Worm (Caenorhabditis elegans): Measurements from ENCODE around the gene rps-11.

The rps-11 gene

DNA sequence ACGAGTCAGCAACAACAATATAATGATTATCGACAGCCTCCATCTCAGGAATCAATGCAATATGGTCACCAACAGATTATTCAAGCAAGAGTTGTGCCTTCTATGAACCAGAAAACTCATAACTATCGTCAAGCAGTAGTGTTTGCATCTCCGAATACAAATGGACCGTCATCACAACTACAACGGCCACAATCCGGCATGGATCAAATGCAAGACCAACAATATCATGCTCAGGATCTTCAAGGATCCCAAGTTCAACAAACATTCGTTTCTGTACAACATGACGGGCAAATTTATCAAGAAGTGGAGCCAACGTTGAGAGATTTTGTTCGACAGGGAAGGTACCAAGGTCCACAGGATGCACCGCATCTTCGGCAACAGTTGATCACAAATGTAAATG lies 5.4 kb upstream of the rps-11 start:
- TF ChIP-seq nhr-11 (tag; optimal IDR thresholded peaks at IDR 0.05) (no peak), ceh-9 (tag; optimal IDR thresholded peaks at IDR 0.05) (no peak), elt-3 (tag; optimal IDR thresholded peaks at IDR 0.05) (no peak), ztf-11 (tag; optimal IDR thresholded peaks at IDR 0.05) (no peak), ZK546.5 (tag; optimal IDR thresholded peaks at IDR 0.05) (no peak), ceh-82 (tag; optimal IDR thresholded peaks at IDR 0.05) (no peak), sea-2 (GFP tag; optimal IDR thresholded peaks at IDR 0.05) (no peak), skn-1 (tag; optimal IDR thresholded peaks at IDR 0.05) (no peak), hmg-11 (tag; optimal IDR thresholded peaks at IDR 0.05) (no peak), nhr-43 (tag; optimal IDR thresholded peaks at IDR 0.05; ENCODE audit: poor library complexity, severe bottlenecking) (no peak), elt-2 (tag; optimal IDR thresholded peaks at IDR 0.05) (no peak), jun-1 (tag; optimal IDR thresholded peaks at IDR 0.05) (no peak)

DNA sequence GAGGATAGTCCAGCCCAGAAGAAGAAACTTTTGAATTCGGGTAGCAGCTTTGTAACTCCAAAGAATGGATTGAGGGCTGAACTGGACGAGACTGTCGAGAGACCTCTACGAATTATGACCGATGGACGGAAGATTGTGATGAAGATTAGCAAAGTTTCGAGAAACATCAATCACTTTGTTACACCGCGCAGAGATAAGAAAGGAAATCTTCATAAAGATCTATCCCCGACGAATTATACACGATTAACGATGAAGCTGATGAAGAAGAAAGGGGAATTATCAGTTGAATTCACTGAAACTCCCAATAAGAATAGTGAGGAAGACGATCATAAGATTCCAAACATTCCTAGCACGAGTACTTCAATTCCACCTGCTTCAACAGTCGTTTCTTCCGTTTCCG lies 2.7 kb upstream of the rps-11 start:
- TF ChIP-seq mdl-1 (tag; optimal IDR thresholded peaks at IDR 0.05) (no peak), elt-1 (tag; optimal IDR thresholded peaks at IDR 0.05) (peak; percentile 89), lin-39 (tag; optimal IDR thresholded peaks at IDR 0.05) (no peak)

DNA sequence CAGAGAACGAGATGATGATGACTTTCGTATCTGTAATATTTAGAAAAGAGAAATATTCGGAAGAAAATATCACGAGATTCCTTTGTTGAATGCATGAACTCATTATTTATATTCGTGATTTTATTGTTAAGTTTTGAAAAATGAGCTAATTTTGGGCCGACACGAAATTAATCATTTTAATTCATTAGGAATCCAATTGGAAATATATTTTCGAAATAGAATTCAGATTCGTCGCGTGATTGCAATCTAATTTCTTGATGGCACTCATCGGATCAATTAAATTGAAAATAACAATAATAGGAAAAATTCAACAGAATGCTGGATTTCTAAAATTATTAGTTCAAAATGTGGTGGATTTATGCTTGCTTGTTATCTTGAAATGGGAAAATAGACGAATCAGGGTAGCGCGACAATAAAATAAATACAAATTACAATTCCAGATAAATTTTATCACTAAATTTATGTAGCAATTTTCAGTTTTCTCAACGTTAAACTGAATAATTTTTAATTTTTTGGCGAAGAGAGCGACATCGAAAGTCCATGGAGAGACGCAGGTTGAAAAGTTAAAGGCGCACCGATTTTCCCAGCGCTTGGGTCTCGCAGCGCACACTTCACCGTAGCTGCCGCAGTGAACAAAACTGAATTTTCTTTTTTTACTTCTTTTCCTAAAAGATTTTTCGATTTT lies 578 bp upstream of the rps-11 start:
- TF ChIP-seq nfya-1 (tag; optimal IDR thresholded peaks at IDR 0.05; ENCODE audit: insufficient read depth): peak; percentile 89
- no peak for TF ChIP-seq ZK546.5 (tag; optimal IDR thresholded peaks at IDR 0.05)
- TF ChIP-seq skn-1 (tag; optimal IDR thresholded peaks at IDR 0.05): no peak
- peak; percentile 75 for TF ChIP-seq lin-15B (tag; optimal IDR thresholded peaks at IDR 0.05)
- TF ChIP-seq zag-1 (tag; optimal IDR thresholded peaks at IDR 0.05): no peak
- no peak for TF ChIP-seq mdl-1 (tag; optimal IDR thresholded peaks at IDR 0.05)
- TF ChIP-seq unc-62 (GFP tag; optimal IDR thresholded peaks at IDR 0.05): no peak
- no peak for TF ChIP-seq elt-3 (tag; optimal IDR thresholded peaks at IDR 0.05)
- peak; percentile 43 for TF ChIP-seq pqm-1 (tag; optimal IDR thresholded peaks at IDR 0.05)
- no peak for TF ChIP-seq daf-12 (tag; optimal IDR thresholded peaks at IDR 0.05)
- no peak for TF ChIP-seq ceh-16 (tag; optimal IDR thresholded peaks at IDR 0.05)
- no peak for TF ChIP-seq egl-27 (tag; optimal IDR thresholded peaks at IDR 0.05)
- no peak for TF ChIP-seq ztf-11 (tag; optimal IDR thresholded peaks at IDR 0.05)
- TF ChIP-seq lin-39 (tag; optimal IDR thresholded peaks at IDR 0.05): peak; percentile 74
- TF ChIP-seq ceh-9 (tag; optimal IDR thresholded peaks at IDR 0.05): no peak
- no peak for TF ChIP-seq nhr-237 (tag; optimal IDR thresholded peaks at IDR 0.05)
- TF ChIP-seq fos-1 (tag; optimal IDR thresholded peaks at IDR 0.05): no peak
- TF ChIP-seq fkh-10 (GFP tag; optimal IDR thresholded peaks at IDR 0.05): no peak
- no peak for TF ChIP-seq nhr-28 (tag; optimal IDR thresholded peaks at IDR 0.05)
- TF ChIP-seq nhr-25 (tag; optimal IDR thresholded peaks at IDR 0.05): peak; percentile 35
- no peak for TF ChIP-seq egl-5 (tag; optimal IDR thresholded peaks at IDR 0.05)
- no peak for TF ChIP-seq nhr-11 (tag; optimal IDR thresholded peaks at IDR 0.05)
- peak; percentile 74 for TF ChIP-seq nhr-23 (tag; optimal IDR thresholded peaks at IDR 0.05)
- TF ChIP-seq sea-2 (GFP tag; optimal IDR thresholded peaks at IDR 0.05): no peak
- TF ChIP-seq ztf-4 (tag; optimal IDR thresholded peaks at IDR 0.05): peak; percentile 14
- no peak for TF ChIP-seq mml-1 (tag; optimal IDR thresholded peaks at IDR 0.05)
- no peak for TF ChIP-seq eor-1 (tag; optimal IDR thresholded peaks at IDR 0.05)
- peak; percentile 77 for TF ChIP-seq pha-4 (tag; optimal IDR thresholded peaks at IDR 0.05)
- peak; percentile 26 for TF ChIP-seq elt-2 (tag; optimal IDR thresholded peaks at IDR 0.05)
- TF ChIP-seq ama-1 (optimal IDR thresholded peaks at IDR 0.05): peak; percentile 57
- no peak for TF ChIP-seq nhr-12 (tag; optimal IDR thresholded peaks at IDR 0.05)
- no peak for TF ChIP-seq fkh-2 (tag; optimal IDR thresholded peaks at IDR 0.05)
- TF ChIP-seq ceh-28 (tag; optimal IDR thresholded peaks at IDR 0.05): no peak
- no peak for TF ChIP-seq tbx-2 (tag; optimal IDR thresholded peaks at IDR 0.05)
- peak; percentile 67 for TF ChIP-seq nhr-43 (tag; optimal IDR thresholded peaks at IDR 0.05; ENCODE audit: poor library complexity, severe bottlenecking)
- no peak for TF ChIP-seq nhr-67 (tag; optimal IDR thresholded peaks at IDR 0.05)
- TF ChIP-seq nhr-77 (tag; optimal IDR thresholded peaks at IDR 0.05): peak; percentile 12
- TF ChIP-seq elt-1 (tag; optimal IDR thresholded peaks at IDR 0.05): no peak
- peak; percentile 28 for TF ChIP-seq R02D3.7 (tag; optimal IDR thresholded peaks at IDR 0.05)
- peak; percentile 56 for TF ChIP-seq snpc-4 (tag; optimal IDR thresholded peaks at IDR 0.05)
- no peak for TF ChIP-seq nhr-76 (tag; optimal IDR thresholded peaks at IDR 0.05)
- no peak for TF ChIP-seq unc-39 (tag; optimal IDR thresholded peaks at IDR 0.05)
- TF ChIP-seq lsy-12 (tag; optimal IDR thresholded peaks at IDR 0.05): peak; percentile 70
- peak; percentile 90 for TF ChIP-seq hmg-11 (tag; optimal IDR thresholded peaks at IDR 0.05)
- peak; percentile 81 for TF ChIP-seq aly-2 (tag; optimal IDR thresholded peaks at IDR 0.05)
- TF ChIP-seq ceh-82 (tag; optimal IDR thresholded peaks at IDR 0.05): no peak
- no peak for TF ChIP-seq jun-1 (tag; optimal IDR thresholded peaks at IDR 0.05)
